Worm (Caenorhabditis elegans) whole organism, mixed stage, embryonic: Measurements from ENCODE around the gene F31A3.3.

ENCODE experiments used
- blmp-1 ChIP-seq: fragments of 150-350 bp; optimal IDR thresholded peaks from 2 replicates; lab custom pipeline; 2014; ENCODE audit warnings: missing biosample characterization, missing genetic modification characterization
- cnd-1 ChIP-seq: fragments of 200-800 bp; sonication (Bioruptor generic); optimal IDR thresholded peaks from 2 replicates; lab custom pipeline; 2018; ENCODE audit warnings: mild to moderate bottlenecking, missing genetic modification characterization, missing compliant biosample characterization
- drap-1 ChIP-seq: fragments of 200-800 bp; sonication (Bioruptor generic); optimal IDR thresholded peaks from 3 replicates; lab custom pipeline; 2018; ENCODE audit warnings: mild to moderate bottlenecking, missing genetic modification characterization, missing compliant biosample characterization
- elt-1 ChIP-seq: sonication (generic microtip); optimal IDR thresholded peaks from 2 replicates; lab custom pipeline; 2017; ENCODE audit warnings: missing genetic modification characterization, mild to moderate bottlenecking, missing compliant biosample characterization, antibody characterized with exemption, moderate library complexity, borderline replicate concordance; ENCODE audit not compliant: insufficient read depth
- hlh-1 ChIP-seq: fragments of 150-350 bp; optimal IDR thresholded peaks from 2 replicates; lab custom pipeline; 2014; ENCODE audit warnings: missing biosample characterization, missing genetic modification reagents, missing genetic modification characterization
- nhr-12 ChIP-seq: fragments of 150-350 bp; optimal IDR thresholded peaks from 2 replicates; lab custom pipeline; 2014; ENCODE audit warnings: missing biosample characterization, missing genetic modification characterization
- nhr-237 ChIP-seq: fragments of 150-350 bp; optimal IDR thresholded peaks from 2 replicates; lab custom pipeline; 2014; ENCODE audit warnings: missing biosample characterization, missing genetic modification characterization
- nhr-76 ChIP-seq: sonication (generic microtip); optimal IDR thresholded peaks from 2 replicates; lab custom pipeline; 2017; ENCODE audit warnings: missing biosample characterization, missing genetic modification characterization
- snpc-4 ChIP-seq: fragments of 150-350 bp; optimal IDR thresholded peaks from 2 replicates; lab custom pipeline; 2014; ENCODE audit warnings: missing biosample characterization, missing genetic modification characterization
- sptf-1 ChIP-seq: sonication (generic microtip); optimal IDR thresholded peaks from 2 replicates; lab custom pipeline; 2017; ENCODE audit warnings: mild to moderate bottlenecking, missing genetic modification characterization, moderate library complexity, missing compliant biosample characterization
- unc-120 ChIP-seq: sonication (generic microtip); optimal IDR thresholded peaks from 2 replicates; lab custom pipeline; 2017; ENCODE audit warnings: missing genetic modification characterization, missing compliant biosample characterization; ENCODE audit not compliant: poor library complexity, severe bottlenecking
- unc-39 ChIP-seq: fragments of 150-350 bp; optimal IDR thresholded peaks from 2 replicates; lab custom pipeline; 2014; ENCODE audit warnings: missing biosample characterization, missing genetic modification characterization
- unc-62 ChIP-seq: fragments of 150-350 bp; optimal IDR thresholded peaks from 2 replicates; lab custom pipeline; 2014; ENCODE audit warnings: missing biosample characterization, missing genetic modification reagents, missing genetic modification characterization
- ztf-11 ChIP-seq: fragments of 150-350 bp; optimal IDR thresholded peaks from 2 replicates; lab custom pipeline; 2014; ENCODE audit warnings: missing biosample characterization, missing genetic modification characterization

DNA sequence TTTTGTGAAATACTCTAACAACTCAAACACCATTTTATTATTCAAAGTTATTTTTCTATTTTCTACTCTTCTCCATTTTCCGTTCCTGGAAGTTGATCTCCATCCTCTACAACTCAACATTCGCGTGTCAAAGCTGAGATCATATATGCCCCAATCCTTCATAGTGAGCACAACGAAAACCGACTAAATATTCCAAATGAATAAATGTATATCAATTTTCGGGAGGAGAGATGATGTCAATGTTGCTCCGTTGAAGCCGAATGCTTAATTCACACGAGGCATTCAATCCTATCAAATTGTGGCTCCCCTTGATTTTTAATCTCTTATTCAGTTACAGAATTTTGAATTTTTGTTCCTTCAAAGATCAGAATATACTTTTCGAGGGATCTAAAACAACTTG lies 17.4 kb downstream of the F31A3.3 start:
- TF ChIP-seq nhr-76 (tag; lab: Kevin White, UChicago) = no peak
- no peak for TF ChIP-seq unc-62 (GFP tag; lab: Kevin White, UChicago)
- no peak for TF ChIP-seq nhr-237 (tag; lab: Kevin White, UChicago)
- no peak for TF ChIP-seq blmp-1 (tag; lab: Kevin White, UChicago)
- no peak for TF ChIP-seq drap-1 (GFP tag; lab: Kevin White, UChicago)
- no peak for TF ChIP-seq ztf-11 (tag; lab: Kevin White, UChicago)
- no peak for TF ChIP-seq elt-1
- no peak for TF ChIP-seq sptf-1 (tag; lab: Kevin White, UChicago)
- no peak for TF ChIP-seq snpc-4 (tag; lab: Kevin White, UChicago)
- TF ChIP-seq hlh-1 (tag; lab: Kevin White, UChicago) = no peak
- TF ChIP-seq unc-120 (tag; lab: Kevin White, UChicago) = no peak
- TF ChIP-seq unc-39 (tag; lab: Kevin White, UChicago) = no peak
- TF ChIP-seq nhr-12 (tag; lab: Kevin White, UChicago) = no peak
- TF ChIP-seq cnd-1 (tag; lab: Kevin White, UChicago) = no peak
